Worm (Caenorhabditis elegans) whole organism, L1 larva: ENCODE data around the gene isp-1.

Experiments used
- C16A3.4 ChIP-seq: fragments of 150-350 bp; optimal IDR thresholded peaks from 2 replicates; lab custom pipeline; 2014; ENCODE audit warnings: missing biosample characterization, missing genetic modification characterization
- C34B4.2 ChIP-seq: sonication (generic microtip); optimal IDR thresholded peaks from 2 replicates; lab custom pipeline; 2017; ENCODE audit warnings: mild to moderate bottlenecking, missing genetic modification characterization, missing compliant biosample characterization
- Y116A8C.19 ChIP-seq: sonication (generic microtip); optimal IDR thresholded peaks from 2 replicates; lab custom pipeline; 2016; ENCODE audit warnings: missing compliant biosample characterization, missing genetic modification characterization, borderline replicate concordance
- aha-1 ChIP-seq: fragments of 150-350 bp; optimal IDR thresholded peaks from 2 replicates; lab custom pipeline; 2014; ENCODE audit warnings: missing biosample characterization, missing genetic modification characterization
- alr-1 ChIP-seq: fragments of 200-800 bp; sonication (Bioruptor generic); optimal IDR thresholded peaks from 2 replicates; lab custom pipeline; 2018; ENCODE audit warnings: borderline replicate concordance, mild to moderate bottlenecking, missing genetic modification characterization, missing compliant biosample characterization
- ceh-8 ChIP-seq: fragments of 200-800 bp; sonication (Bioruptor generic); optimal IDR thresholded peaks from 2 replicates; lab custom pipeline; 2018; ENCODE audit warnings: mild to moderate bottlenecking, missing genetic modification characterization, moderate library complexity, missing compliant biosample characterization
- dpl-1 ChIP-seq, 3 experiments: fragments of 150-350 bp in 2 of 3; sonication (generic microtip) in 1 of 3; optimal IDR thresholded peaks; 2 replicates each; lab custom pipeline; 2014 to 2017; ENCODE audit warnings: missing biosample characterization in 3 of 3, missing genetic modification characterization in 3 of 3, missing genetic modification reagents in 3 of 3
- dsc-1 ChIP-seq: sonication (generic microtip); optimal IDR thresholded peaks from 2 replicates; lab custom pipeline; 2016; ENCODE audit warnings: mild to moderate bottlenecking, missing genetic modification characterization, missing compliant biosample characterization
- efl-1 ChIP-seq, 4 experiments: fragments of 150-350 bp; optimal IDR thresholded peaks in 3 of 4; peaks in 1 of 4; 1 replicate in 1 of 4; 2 replicates in 3 of 4; lab custom pipeline; 2014; ENCODE audit warnings: missing biosample characterization in 2 of 4, missing genetic modification characterization in 2 of 4, missing genetic modification reagents in 2 of 4
- efl-3 ChIP-seq: fragments of 200-800 bp; sonication (Bioruptor generic); optimal IDR thresholded peaks from 2 replicates; lab custom pipeline; 2018; ENCODE audit warnings: mild to moderate bottlenecking, missing genetic modification characterization, missing compliant biosample characterization
- egl-13 ChIP-seq: sonication (generic microtip); optimal IDR thresholded peaks from 2 replicates; lab custom pipeline; 2016; ENCODE audit warnings: missing genotype, missing genetic modification reagents, missing genetic modification characterization, missing compliant biosample characterization
- egl-27 ChIP-seq, 2 experiments: fragments of 150-350 bp in 1 of 2; sonication (generic microtip); optimal IDR thresholded peaks; 3 replicates each; lab custom pipeline; 2017 to 2018; ENCODE audit warnings: missing biosample characterization in 2 of 2, missing genetic modification characterization in 2 of 2, missing genetic modification reagents in 2 of 2
- elt-2 ChIP-seq: sonication (generic microtip); optimal IDR thresholded peaks from 2 replicates; lab custom pipeline; 2016; ENCODE audit warnings: missing genetic modification characterization, mild to moderate bottlenecking, inconsistent platforms, missing compliant biosample characterization, missing genetic modification reagents
- elt-3 ChIP-seq, 6 experiments: fragments of 150-350 bp in 1 of 6; sonication (generic microtip); optimal IDR thresholded peaks; 2 replicates each; lab custom pipeline; 2017 to 2018; ENCODE audit warnings: missing biosample characterization in 6 of 6, missing genetic modification characterization in 6 of 6, inconsistent platforms in 1 of 6
- fkh-8 ChIP-seq: sonication (generic microtip); optimal IDR thresholded peaks from 2 replicates; lab custom pipeline; 2016; ENCODE audit warnings: mild to moderate bottlenecking, missing genetic modification characterization, missing compliant biosample characterization
- fos-1 ChIP-seq: fragments of 150-350 bp; optimal IDR thresholded peaks from 2 replicates; lab custom pipeline; 2014; ENCODE audit warnings: missing biosample characterization, missing genetic modification characterization
- grh-1 ChIP-seq: fragments of 200-800 bp; sonication (Bioruptor generic); IDR thresholded peaks from 2 replicates; pipeline ENCODE4 v1.3.6; 2022; ENCODE audit warnings: missing genetic modification reagents, missing genetic modification characterization, missing compliant biosample characterization
- hlh-4 ChIP-seq: sonication (generic microtip); optimal IDR thresholded peaks from 2 replicates; lab custom pipeline; 2016; ENCODE audit warnings: mild to moderate bottlenecking, missing genetic modification characterization, missing compliant biosample characterization
- hpl-2 ChIP-seq: fragments of 150-350 bp; optimal IDR thresholded peaks from 2 replicates; lab custom pipeline; 2014; ENCODE audit warnings: missing biosample characterization, missing genetic modification reagents, missing genetic modification characterization
- lin-13 ChIP-seq: fragments of 150-350 bp; optimal IDR thresholded peaks from 2 replicates; lab custom pipeline; 2014; ENCODE audit warnings: missing biosample characterization, missing genetic modification reagents, missing genetic modification characterization
- lin-14 ChIP-seq: fragments of 200-800 bp; sonication (Bioruptor generic); optimal IDR thresholded peaks from 2 replicates; lab custom pipeline; 2018; ENCODE audit warnings: mild to moderate bottlenecking, missing genetic modification characterization, moderate library complexity, missing compliant biosample characterization
- lin-15B ChIP-seq: fragments of 150-350 bp; sonication (generic microtip); optimal IDR thresholded peaks from 3 replicates; lab custom pipeline; 2014; ENCODE audit warnings: missing biosample characterization, missing genetic modification characterization
- lir-3 ChIP-seq: sonication (generic microtip); optimal IDR thresholded peaks from 2 replicates; lab custom pipeline; 2016; ENCODE audit warnings: mild to moderate bottlenecking, missing genetic modification characterization, moderate library complexity, missing compliant biosample characterization; ENCODE audit not compliant: poor library complexity
- mab-9 ChIP-seq: fragments of 200-800 bp; sonication (Bioruptor generic); IDR thresholded peaks from 2 replicates; pipeline ENCODE4 v1.3.6; 2022; ENCODE audit warnings: missing genetic modification reagents, missing genetic modification characterization, missing compliant biosample characterization
- mdl-1 ChIP-seq, 2 experiments: fragments of 150-350 bp; optimal IDR thresholded peaks; 2 replicates each; lab custom pipeline; 2014 to 2017; ENCODE audit warnings: missing biosample characterization in 2 of 2, missing genetic modification characterization in 2 of 2, inconsistent platforms in 1 of 2
- mep-1 ChIP-seq: fragments of 150-350 bp; optimal IDR thresholded peaks from 2 replicates; lab custom pipeline; 2014; ENCODE audit warnings: missing biosample characterization, missing genetic modification characterization
- nhr-11 ChIP-seq: fragments of 150-350 bp; optimal IDR thresholded peaks from 2 replicates; lab custom pipeline; 2014; ENCODE audit warnings: missing biosample characterization, missing genetic modification characterization
- nhr-28 ChIP-seq: fragments of 150-350 bp; optimal IDR thresholded peaks from 2 replicates; lab custom pipeline; 2014; ENCODE audit warnings: missing biosample characterization, missing genetic modification characterization
- nhr-71 ChIP-seq: sonication (generic microtip); optimal IDR thresholded peaks from 2 replicates; lab custom pipeline; 2016; ENCODE audit warnings: mild to moderate bottlenecking, missing genetic modification characterization, moderate library complexity, missing compliant biosample characterization
- nhr-76 ChIP-seq: sonication (generic microtip); optimal IDR thresholded peaks from 2 replicates; lab custom pipeline; 2017; ENCODE audit warnings: missing biosample characterization, missing genetic modification characterization
- nhr-77 ChIP-seq: fragments of 150-350 bp; optimal IDR thresholded peaks from 2 replicates; lab custom pipeline; 2014; ENCODE audit warnings: missing biosample characterization, missing genetic modification characterization
- pag-3 ChIP-seq: sonication (generic microtip); optimal IDR thresholded peaks from 2 replicates; lab custom pipeline; 2017; ENCODE audit warnings: missing genetic modification characterization, mild to moderate bottlenecking, missing compliant biosample characterization, antibody characterized with exemption, borderline replicate concordance; ENCODE audit not compliant: insufficient read depth
- snu-23 ChIP-seq: sonication (generic microtip); optimal IDR thresholded peaks from 2 replicates; lab custom pipeline; 2016; ENCODE audit warnings: missing genetic modification characterization, missing compliant biosample characterization
- sox-4 ChIP-seq: sonication (generic microtip); optimal IDR thresholded peaks from 2 replicates; lab custom pipeline; 2016; ENCODE audit warnings: missing genetic modification characterization, missing compliant biosample characterization
- sptf-1 ChIP-seq: fragments of 150-350 bp; optimal IDR thresholded peaks from 2 replicates; lab custom pipeline; 2014; ENCODE audit warnings: missing biosample characterization, missing genetic modification characterization
- sup-37 ChIP-seq: fragments of 200-800 bp; sonication (Bioruptor generic); optimal IDR thresholded peaks from 2 replicates; lab custom pipeline; 2018; ENCODE audit warnings: mild to moderate bottlenecking, missing genetic modification characterization, missing compliant biosample characterization
- swsn-7 ChIP-seq: sonication (generic microtip); optimal IDR thresholded peaks from 2 replicates; lab custom pipeline; 2016; ENCODE audit warnings: missing genetic modification characterization, missing compliant biosample characterization
- tbx-2 ChIP-seq: sonication (generic microtip); optimal IDR thresholded peaks from 2 replicates; lab custom pipeline; 2016; ENCODE audit warnings: missing genetic modification characterization, missing compliant biosample characterization
- unc-130 ChIP-seq: fragments of 150-350 bp; optimal IDR thresholded peaks from 2 replicates; lab custom pipeline; 2017; ENCODE audit warnings: missing biosample characterization, missing genetic modification characterization, inconsistent platforms
- unc-62 ChIP-seq: fragments of 150-350 bp; optimal IDR thresholded peaks from 2 replicates; lab custom pipeline; 2014; ENCODE audit warnings: missing biosample characterization, missing genetic modification reagents, missing genetic modification characterization
- unc-86 ChIP-seq: sonication (generic microtip); optimal IDR thresholded peaks from 2 replicates; lab custom pipeline; 2016; ENCODE audit warnings: missing genetic modification characterization, missing compliant biosample characterization
- vab-15 ChIP-seq: sonication (generic microtip); optimal IDR thresholded peaks from 2 replicates; lab custom pipeline; 2017; ENCODE audit warnings: missing genotype, mild to moderate bottlenecking, missing genetic modification characterization, missing compliant biosample characterization
- zag-1 ChIP-seq: fragments of 150-350 bp; optimal IDR thresholded peaks from 2 replicates; lab custom pipeline; 2014; ENCODE audit warnings: missing biosample characterization, missing genetic modification characterization
- zip-4 ChIP-seq: fragments of 200-800 bp; sonication (Bioruptor generic); optimal IDR thresholded peaks from 2 replicates; lab custom pipeline; 2018; ENCODE audit warnings: mild to moderate bottlenecking, missing genetic modification characterization, moderate library complexity, missing compliant biosample characterization
- ztf-11 ChIP-seq, 2 experiments: sonication (generic microtip); optimal IDR thresholded peaks; 2 replicates each; lab custom pipeline; 2016 to 2017; ENCODE audit warnings: missing genetic modification characterization in 2 of 2, missing biosample characterization in 1 of 2, missing compliant biosample characterization in 1 of 2

isp-1 gene

ce11 chrIV:8142735-8143550, 7.1 kb upstream of the isp-1 start, which contains the start of gene pmk-2 (continued):
- no peak for TF ChIP-seq mep-1 (tag; lab: Kevin White, UChicago)
- no peak for TF ChIP-seq zip-4
- no peak for TF ChIP-seq Y116A8C.19
- TF ChIP-seq sup-37 (GFP tag; lab: Kevin White, UChicago), result no peak
- peak; percentile 98 for TF ChIP-seq dsc-1
- TF ChIP-seq mab-9 (GFP tag; lab: Robert Waterston, UW), result no peak
- TF ChIP-seq grh-1, result no peak
- no peak for TF ChIP-seq unc-62 (GFP tag; lab: Kevin White, UChicago)
- no peak for TF ChIP-seq ztf-11 (tag; optimal IDR thresholded peaks at IDR 0.05; lab: Kevin White, UChicago)
- TF ChIP-seq fkh-8 (tag; lab: Kevin White, UChicago), result peak; percentile 79
- peak; percentile 21 to 24 for TF ChIP-seq efl-1 (optimal IDR thresholded peaks at IDR 0.05; lab: Kevin White, UChicago)
- TF ChIP-seq efl-1 (GFP tag; optimal IDR thresholded peaks at IDR 0.05 in 1 of 2; lab: Kevin White, UChicago), result no peak
- TF ChIP-seq mdl-1 (tag; optimal IDR thresholded peaks at IDR 0.05; lab: Kevin White, UChicago), result no peak
- TF ChIP-seq nhr-11, result peak; percentile 38
- no peak for TF ChIP-seq egl-13 (tag; lab: Kevin White, UChicago)
- TF ChIP-seq ceh-8, result peak; percentile 43
- peak; percentile 22 for TF ChIP-seq hlh-4 (tag; lab: Kevin White, UChicago)
- no peak for TF ChIP-seq alr-1 (tag; lab: Kevin White, UChicago)
- TF ChIP-seq lin-15B (tag; lab: Kevin White, UChicago), result no peak
- no peak for TF ChIP-seq tbx-2 (tag; lab: Kevin White, UChicago)
- TF ChIP-seq unc-86 (tag; lab: Kevin White, UChicago), result no peak
- no peak for TF ChIP-seq nhr-76 (tag; lab: Kevin White, UChicago)
- no peak for TF ChIP-seq C16A3.4
- TF ChIP-seq snu-23 (GFP tag; lab: Kevin White, UChicago), result no peak
- TF ChIP-seq swsn-7 (tag; lab: Kevin White, UChicago), result no peak
- TF ChIP-seq sptf-1 (tag; lab: Kevin White, UChicago), result no peak
- TF ChIP-seq pag-3 (tag; lab: Kevin White, UChicago), result no peak
- TF ChIP-seq elt-3 (tag; optimal IDR thresholded peaks at IDR 0.05; lab: Kevin White, UChicago), result no peak
- TF ChIP-seq efl-3 (GFP tag; lab: Kevin White, UChicago), result no peak
- TF ChIP-seq lin-13 (GFP tag; lab: Kevin White, UChicago), result no peak
- peak; percentile 28 for TF ChIP-seq fos-1 (tag; lab: Kevin White, UChicago)
- TF ChIP-seq lir-3, result no peak
- no peak for TF ChIP-seq nhr-77 (tag; lab: Kevin White, UChicago)
- no peak for TF ChIP-seq nhr-28
- TF ChIP-seq hpl-2 (GFP tag; lab: Kevin White, UChicago), result no peak
- TF ChIP-seq sox-4, result peak; percentile 47
- TF ChIP-seq egl-27 (tag; optimal IDR thresholded peaks at IDR 0.05; lab: Kevin White, UChicago), result no peak
- peak; percentile 68 for TF ChIP-seq nhr-71 (tag; lab: Kevin White, UChicago)
- TF ChIP-seq aha-1, result no peak
- TF ChIP-seq zag-1 (tag; lab: Kevin White, UChicago), result no peak
- no peak for TF ChIP-seq vab-15 (tag; lab: Kevin White, UChicago)
- TF ChIP-seq unc-130 (tag; lab: Kevin White, UChicago), result no peak
- TF ChIP-seq dpl-1 (GFP tag; optimal IDR thresholded peaks at IDR 0.05; lab: Kevin White, UChicago), result no peak
- TF ChIP-seq C34B4.2, result no peak
- TF ChIP-seq elt-2 (tag; lab: Kevin White, UChicago), result no peak
- peak; percentile 76 for TF ChIP-seq lin-14 (GFP tag; lab: Kevin White, UChicago)
- TF ChIP-seq, all 84 proteins: peak for 16
